Worm (Caenorhabditis elegans) whole organism, L1 larva: ENCODE results near the gene nmgp-1.

Experiments
- lin-35 ChIP-seq, 2 experiments: fragments of 150-350 bp; optimal IDR thresholded peaks; 2 replicates each; lab custom pipeline; 2014; ENCODE audit warnings: missing biosample characterization in 2 of 2, missing genetic modification characterization in 2 of 2, missing genetic modification reagents in 2 of 2
- nhr-12 ChIP-seq: sonication (generic microtip); optimal IDR thresholded peaks from 2 replicates; lab custom pipeline; 2017; ENCODE audit warnings: missing biosample characterization, missing genetic modification characterization
- pqm-1 ChIP-seq: sonication (generic microtip); optimal IDR thresholded peaks from 3 replicates; lab custom pipeline; 2017; ENCODE audit warnings: missing biosample characterization, missing genetic modification characterization
- sptf-1 ChIP-seq: fragments of 150-350 bp; optimal IDR thresholded peaks from 2 replicates; lab custom pipeline; 2014; ENCODE audit warnings: missing biosample characterization, missing genetic modification characterization
- zag-1 ChIP-seq: fragments of 150-350 bp; optimal IDR thresholded peaks from 2 replicates; lab custom pipeline; 2014; ENCODE audit warnings: missing biosample characterization, missing genetic modification characterization

ce11 chrII:6247011-6247410, 13.6 kb upstream of the nmgp-1 start, which contains the start of gene T24H7.2:
- no peak for TF ChIP-seq nhr-12 (tag; lab: Kevin White, UChicago)
- no peak for TF ChIP-seq zag-1 (tag; lab: Kevin White, UChicago)
- TF ChIP-seq sptf-1, result no peak
- no peak for TF ChIP-seq lin-35 (GFP tag; optimal IDR thresholded peaks at IDR 0.05; lab: Kevin White, UChicago)
- no peak for TF ChIP-seq pqm-1 (tag; lab: Kevin White, UChicago)
